Worm (Caenorhabditis elegans) whole organism, early embryonic: Measurements from ENCODE around the gene C04E6.4.

Experiments used
- F13C5.2 ChIP-seq: sonication (generic microtip); optimal IDR thresholded peaks from 2 replicates; lab custom pipeline; 2017; ENCODE audit warnings: mild to moderate bottlenecking, missing genetic modification characterization, inconsistent platforms, missing compliant biosample characterization
- ama-1 ChIP-seq: fragments of 150-350 bp; optimal IDR thresholded peaks from 2 replicates; lab custom pipeline; 2014
- ceh-13 ChIP-seq: fragments of 200-800 bp; sonication (Bioruptor generic); optimal IDR thresholded peaks from 2 replicates; lab custom pipeline; 2018; ENCODE audit warnings: mild to moderate bottlenecking, missing genetic modification characterization, missing compliant biosample characterization
- ets-7 ChIP-seq: sonication (generic microtip); optimal IDR thresholded peaks from 2 replicates; lab custom pipeline; 2016; ENCODE audit warnings: missing genotype, missing genetic modification characterization, missing compliant biosample characterization
- flt-1 ChIP-seq: fragments of 200-800 bp; sonication (Bioruptor generic); IDR thresholded peaks from 2 replicates; pipeline ENCODE4 v1.3.6; 2022; ENCODE audit warnings: missing genetic modification characterization, missing compliant biosample characterization
- hmbx-1 ChIP-seq: sonication (generic microtip); optimal IDR thresholded peaks from 2 replicates; lab custom pipeline; 2016; ENCODE audit warnings: mild to moderate bottlenecking, missing genetic modification characterization, missing compliant biosample characterization
- hmg-4 ChIP-seq: fragments of 200-800 bp; sonication (Bioruptor generic); optimal IDR thresholded peaks from 2 replicates; lab custom pipeline; 2018; ENCODE audit warnings: mild to moderate bottlenecking, missing genetic modification characterization, missing compliant biosample characterization
- hnd-1 ChIP-seq: sonication (generic microtip); optimal IDR thresholded peaks from 2 replicates; lab custom pipeline; 2016; ENCODE audit warnings: missing genetic modification characterization, missing compliant biosample characterization
- pes-1 ChIP-seq: fragments of 200-800 bp; sonication (Bioruptor generic); IDR thresholded peaks from 2 replicates; pipeline ENCODE4 v1.3.6; 2022; ENCODE audit warnings: missing genetic modification reagents, missing genetic modification characterization, missing compliant biosample characterization
- scrt-1 ChIP-seq: fragments of 200-800 bp; sonication (Bioruptor generic); IDR thresholded peaks from 2 replicates; pipeline ENCODE4 v1.3.6; 2022; ENCODE audit warnings: missing genetic modification characterization, missing compliant biosample characterization
- tbx-37 ChIP-seq: fragments of 200-800 bp; sonication (Bioruptor generic); conservative IDR thresholded peaks from 2 replicates; pipeline ENCODE4 v1.3.6; 2022; ENCODE audit warnings: missing genetic modification reagents, missing genetic modification characterization, missing compliant biosample characterization

DNA sequence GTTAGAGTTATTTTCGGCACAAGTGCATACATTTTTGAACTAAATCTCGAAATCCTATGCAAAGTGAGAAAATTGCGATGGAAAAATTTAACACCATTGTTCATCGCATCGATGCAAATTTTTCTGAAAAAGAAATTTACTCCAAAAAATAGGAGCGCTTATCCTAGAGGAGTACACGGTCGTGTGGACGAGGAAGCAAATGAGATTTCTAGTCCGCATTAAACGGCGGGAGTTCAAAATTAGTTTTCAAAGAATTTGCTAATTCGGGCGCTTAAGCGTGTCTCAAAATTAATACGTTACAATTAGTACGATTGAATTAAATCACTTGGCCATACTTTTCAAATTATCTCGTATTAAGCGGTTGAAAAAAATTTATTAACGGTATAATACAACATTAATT, 10.5 kb downstream of the C04E6.4 start, which contains the start of gene lrpr-1:
- TF ChIP-seq flt-1 (GFP tag; lab: Robert Waterston, UW) (peak; percentile 50; the same call in 1 of the 2 replicates), ama-1 (lab: Kevin White, UChicago) (no peak), scrt-1 (GFP tag; lab: Robert Waterston, UW) (no peak), F13C5.2 (no peak), hnd-1 (no peak), hmbx-1 (tag; lab: Kevin White, UChicago) (no peak), pes-1 (no peak; the same call in 1 of the 2 replicates), hmg-4 (GFP tag; lab: Kevin White, UChicago) (no peak), ets-7 (no peak), ceh-13 (no peak), tbx-37 (peak; percentile 88)
